Fruit fly (Drosophila melanogaster): ENCODE data around the gene Pmvk.

Gene Pmvk

dm6 chr2L:19533247-19533646, 46.9 kb downstream of the Pmvk start, which contains the start of gene CG33116 (continued):
- TF ChIP-seq sens (GFP tag), result peak; percentile 97
- peak; percentile 49 for TF ChIP-seq Sry-β (GFP tag; optimal IDR thresholded peaks at IDR 0.05)
- peak; percentile 38 for TF ChIP-seq CG18764 (GFP tag; optimal IDR thresholded peaks at IDR 0.05)
- TF ChIP-seq CG6689 (GFP tag; IDR thresholded peaks at IDR 0.05), result peak; percentile 64
- peak; percentile 88 for TF ChIP-seq CG8290 (GFP tag; optimal IDR thresholded peaks at IDR 0.05)
- TF ChIP-seq CG8290 (tag; optimal IDR thresholded peaks at IDR 0.05), result peak; percentile 42 to 93
- TF ChIP-seq D19B (GFP tag; optimal IDR thresholded peaks at IDR 0.05), result peak; percentile 47
- peak; percentile 39 for TF ChIP-seq CG12104 (GFP tag; optimal IDR thresholded peaks at IDR 0.05)
- TF ChIP-seq CG8944 (GFP tag; optimal IDR thresholded peaks at IDR 0.05), result peak; percentile 87
- TF ChIP-seq chn (GFP tag; optimal IDR thresholded peaks at IDR 0.05), result peak; percentile 90
- peak; percentile 88 for TF ChIP-seq Antp (GFP tag; optimal IDR thresholded peaks at IDR 0.05)
- peak; percentile 24; the same call in 1 of the 2 replicates for TF ChIP-seq peb (GFP tag; IDR thresholded peaks at IDR 0.05)
- peak; percentile 70 for TF ChIP-seq CG10366 (GFP tag; IDR thresholded peaks at IDR 0.05)
- TF ChIP-seq jing (GFP tag; optimal IDR thresholded peaks at IDR 0.05), result peak; percentile 56
- peak; percentile 77 for TF ChIP-seq CG11723 (GFP tag; optimal IDR thresholded peaks at IDR 0.05)
- no peak for TF ChIP-seq eve (GFP tag; optimal IDR thresholded peaks at IDR 0.05)
- TF ChIP-seq Sox100B (GFP tag; optimal IDR thresholded peaks at IDR 0.05), result peak; percentile 72
- TF ChIP-seq CG11247 (GFP tag; IDR thresholded peaks at IDR 0.05), result peak; percentile 71
- peak; percentile 89; the same call in 2 of the 3 replicates for TF ChIP-seq CG2199 (GFP tag; IDR thresholded peaks at IDR 0.05)
- peak; percentile 5 for TF ChIP-seq Neu2 (GFP tag; optimal IDR thresholded peaks at IDR 0.05; ENCODE audit: borderline replicate concordance)
- peak; percentile 75 for TF ChIP-seq org-1 (GFP tag; optimal IDR thresholded peaks at IDR 0.05)
- TF ChIP-seq wek (GFP tag; optimal IDR thresholded peaks at IDR 0.05), result peak; percentile 54
- TF ChIP-seq slp2 (GFP tag; optimal IDR thresholded peaks at IDR 0.05), result peak; percentile 73
- no peak for TF ChIP-seq fru (optimal IDR thresholded peaks at IDR 0.05)
- peak; percentile 44 for TF ChIP-seq Lhr (GFP tag; optimal IDR thresholded peaks at IDR 0.05)
- peak; percentile 70 for TF ChIP-seq Atf3 (GFP tag; optimal IDR thresholded peaks at IDR 0.05)
- TF ChIP-seq Gug (GFP tag; IDR thresholded peaks at IDR 0.05), result peak; percentile 72
- TF ChIP-seq CG13624 (GFP tag; optimal IDR thresholded peaks at IDR 0.05), result peak; percentile 85
- TF ChIP-seq trh (GFP tag; optimal IDR thresholded peaks at IDR 0.05), result peak; percentile 49
- peak; percentile 87 for TF ChIP-seq mam (GFP tag; optimal IDR thresholded peaks at IDR 0.05)
- TF ChIP-seq nmo (GFP tag; optimal IDR thresholded peaks at IDR 0.05), result peak; percentile 83
- TF ChIP-seq Hsf (GFP tag; optimal IDR thresholded peaks at IDR 0.05), result peak; percentile 87
- peak; percentile 87 for TF ChIP-seq vvl (GFP tag; IDR thresholded peaks at IDR 0.05)
- TF ChIP-seq caup (GFP tag; optimal IDR thresholded peaks at IDR 0.05; ENCODE audit: severe bottlenecking), result peak; percentile 82
- peak; percentile 79 for TF ChIP-seq CG7556 (GFP tag; optimal IDR thresholded peaks at IDR 0.05)
- TF ChIP-seq Kr (GFP tag; optimal IDR thresholded peaks at IDR 0.05), result no peak
- peak; percentile 64 for TF ChIP-seq twi (tag; optimal IDR thresholded peaks at IDR 0.05)
- peak; percentile 25 for TF ChIP-seq grn (GFP tag; optimal IDR thresholded peaks at IDR 0.05)
- peak; percentile 70 for TF ChIP-seq CG4854 (GFP tag; optimal IDR thresholded peaks at IDR 0.05)
- TF ChIP-seq HLH4C (GFP tag; IDR thresholded peaks at IDR 0.05; ENCODE audit: partially characterized antibody), result no peak
- TF ChIP-seq salm (tag; optimal IDR thresholded peaks at IDR 0.05), result peak; percentile 67
- TF ChIP-seq CG18619 (GFP tag; optimal IDR thresholded peaks at IDR 0.05), result peak; percentile 82
- peak; percentile 91 for TF ChIP-seq CG2120 (GFP tag; optimal IDR thresholded peaks at IDR 0.05)
- no peak for TF ChIP-seq CG10321 (GFP tag; IDR thresholded peaks at IDR 0.05)
- TF ChIP-seq fd96Cb (tag; optimal IDR thresholded peaks at IDR 0.05), result peak; percentile 72
- peak; percentile 70 for TF ChIP-seq Bdp1 (GFP tag; optimal IDR thresholded peaks at IDR 0.05)
- peak; percentile 80 for TF ChIP-seq CG15269 (tag; optimal IDR thresholded peaks at IDR 0.05)
- no peak for TF ChIP-seq CG7963 (GFP tag; IDR thresholded peaks at IDR 0.05; ENCODE audit: partially characterized antibody)
- 0 out of 3 replicates have a peak, but pooled peaks have one; percentile 52 for TF ChIP-seq CG3726 (GFP tag; IDR thresholded peaks at IDR 0.05)
- peak; percentile 80 for TF ChIP-seq unpg (GFP tag; optimal IDR thresholded peaks at IDR 0.05)
- peak; percentile 85 for TF ChIP-seq zfh1 (GFP tag; IDR thresholded peaks at IDR 0.05)
- TF ChIP-seq oc (tag; optimal IDR thresholded peaks at IDR 0.05), result peak; percentile 50

All from whole organism, embryonic.